Worm (Caenorhabditis elegans): ENCODE data around the gene idpp-12.
A peak's percentile ranks its signal among the peaks of the same experiment; 100 is the strongest.

The idpp-12 gene

ce11 chrIV:3291977-3292561 is 11.7 kb upstream of the idpp-12 start, which contains the start of gene W08E12.8:
Gene W08E12.8, plus strand, starts transcription at chrIV:3292371.
- TF ChIP-seq F57A8.1 (GFP tag; optimal IDR thresholded peaks at IDR 0.05): no peak
- TF ChIP-seq F52B5.7 (tag; optimal IDR thresholded peaks at IDR 0.05): no peak
- TF ChIP-seq hlh-26 (GFP tag; conservative IDR thresholded peaks at IDR 0.05): no peak
- no peak for TF ChIP-seq tbp1 (GFP tag; optimal IDR thresholded peaks at IDR 0.05)
- peak; percentile 78; the same call in 1 of the 2 replicates for TF ChIP-seq egrh-3 (GFP tag; IDR thresholded peaks at IDR 0.05)
- peak; percentile 72; the same call in 1 of the 2 replicates for TF ChIP-seq zfh-2 (GFP tag; conservative IDR thresholded peaks at IDR 0.05)
- no peak for TF ChIP-seq nfyb-1 (GFP tag; IDR thresholded peaks at IDR 0.05)
- TF ChIP-seq nhr-120 (GFP tag; IDR thresholded peaks at IDR 0.05): no peak
- no peak for TF ChIP-seq K12H6.12 (tag; optimal IDR thresholded peaks at IDR 0.05)
- TF ChIP-seq F49E8.2 (tag; optimal IDR thresholded peaks at IDR 0.05; ENCODE audit: insufficient read depth): no peak
- no peak for TF ChIP-seq ceh-79 (tag; optimal IDR thresholded peaks at IDR 0.05)
- TF ChIP-seq cebp-1 (GFP tag; IDR thresholded peaks at IDR 0.05): no peak
- no peak for TF ChIP-seq cebp-1 (tag; optimal IDR thresholded peaks at IDR 0.05)
- no peak for TF ChIP-seq Y79H2A.3 (GFP tag; conservative IDR thresholded peaks at IDR 0.05)
- TF ChIP-seq let-607 (tag; optimal IDR thresholded peaks at IDR 0.05): no peak

DNA sequence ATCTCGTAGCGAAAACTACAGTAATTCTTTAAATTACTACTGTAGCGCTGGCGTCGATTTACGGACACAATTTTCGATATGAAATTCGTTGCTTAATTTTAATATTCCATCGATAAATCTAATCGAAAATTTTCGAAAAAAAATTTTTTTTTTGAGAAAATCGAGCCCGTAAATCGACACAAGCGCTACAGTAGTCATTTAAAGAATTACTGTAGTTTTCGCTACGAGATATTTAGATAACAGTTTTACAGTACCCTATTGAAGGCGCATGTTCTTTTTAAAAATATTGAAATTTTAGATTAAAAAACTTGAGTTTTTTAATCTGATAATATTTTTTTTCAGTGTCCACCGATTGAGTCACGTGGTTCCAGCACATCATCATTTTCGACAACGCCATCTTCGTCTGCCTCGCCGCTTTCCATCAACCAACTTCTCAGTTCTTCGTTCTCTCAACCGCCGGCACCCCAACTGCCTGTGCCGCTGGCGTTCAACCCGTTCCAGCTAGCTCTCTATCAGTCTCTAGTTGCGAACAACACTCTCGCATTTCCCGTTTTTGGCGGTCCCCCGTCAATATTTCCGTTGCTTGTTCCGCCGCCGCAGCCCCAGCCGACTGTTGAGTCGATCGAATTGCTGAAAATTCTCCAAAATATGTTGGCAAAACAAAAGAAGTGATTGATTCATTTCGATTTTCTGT is 9.8 kb upstream of the idpp-12 start:
- TF ChIP-seq lsl-1 (GFP tag; optimal IDR thresholded peaks at IDR 0.05) (peak; percentile 86), lin-26 (GFP tag; IDR thresholded peaks at IDR 0.05) (0 out of 2 replicates have a peak, but pooled peaks have one; percentile 56), pbrm-1 (GFP tag; IDR thresholded peaks at IDR 0.05) (no peak), madf-6 (GFP tag; IDR thresholded peaks at IDR 0.05) (peak; percentile 50; the same call in 1 of the 2 replicates), ceh-58 (GFP tag; IDR thresholded peaks at IDR 0.05) (no peak), athp-1 (tag; optimal IDR thresholded peaks at IDR 0.05) (no peak), zfh-2 (GFP tag; conservative IDR thresholded peaks at IDR 0.05) (peak; percentile 61; the same call in 1 of the 2 replicates), rpc-1 (optimal IDR thresholded peaks at IDR 0.05) (no peak), rpc-1 (tag; optimal IDR thresholded peaks at IDR 0.05) (no peak), egl-44 (GFP tag; IDR thresholded peaks at IDR 0.05) (no peak), F33H1.4 (GFP tag; IDR thresholded peaks at IDR 0.05) (peak; percentile 61), F57C9.4 (tag; optimal IDR thresholded peaks at IDR 0.05) (no peak), somi-1 (GFP tag; optimal IDR thresholded peaks at IDR 0.05) (no peak), ekl-4 (GFP tag; IDR thresholded peaks at IDR 0.05) (peak; percentile 40; the same call in 1 of the 2 replicates), let-607 (tag; optimal IDR thresholded peaks at IDR 0.05) (no peak), xnd-1 (tag; optimal IDR thresholded peaks at IDR 0.05) (peak; percentile 8)

- TF ChIP-seq ets-4 (GFP tag; optimal IDR thresholded peaks at IDR 0.05): no peak
- peak; percentile 91 for TF ChIP-seq pbrm-1 (GFP tag; IDR thresholded peaks at IDR 0.05)
- peak; percentile 94 for TF ChIP-seq efl-1 (GFP tag; optimal IDR thresholded peaks at IDR 0.05)
- no peak for TF ChIP-seq chd-7 (tag; optimal IDR thresholded peaks at IDR 0.05)
- TF ChIP-seq aptf-3 (GFP tag; IDR thresholded peaks at IDR 0.05): no peak
- TF ChIP-seq zfh-2 (GFP tag; conservative IDR thresholded peaks at IDR 0.05): no peak
- no peak for TF ChIP-seq nhr-120 (GFP tag; IDR thresholded peaks at IDR 0.05)
- TF ChIP-seq F57A8.1 (GFP tag; optimal IDR thresholded peaks at IDR 0.05): no peak
- peak; percentile 73 for TF ChIP-seq tbp1 (GFP tag; optimal IDR thresholded peaks at IDR 0.05)
- TF ChIP-seq ccch-3 (GFP tag; optimal IDR thresholded peaks at IDR 0.05): no peak
- peak; percentile 94 for TF ChIP-seq madf-6 (GFP tag; IDR thresholded peaks at IDR 0.05)
- peak; percentile 81; the same call in 1 of the 2 replicates for TF ChIP-seq Y53G8AR.9 (GFP tag; conservative IDR thresholded peaks at IDR 0.05)
- peak; percentile 87 for TF ChIP-seq lin-40 (tag; optimal IDR thresholded peaks at IDR 0.05)
- TF ChIP-seq rec-8 (tag; optimal IDR thresholded peaks at IDR 0.05): peak; percentile 32 to 36
- peak; percentile 92 for TF ChIP-seq tlf-1 (GFP tag; optimal IDR thresholded peaks at IDR 0.05)
- peak; percentile 99 for TF ChIP-seq attf-5 (GFP tag; optimal IDR thresholded peaks at IDR 0.05)
- TF ChIP-seq ztf-28 (GFP tag; IDR thresholded peaks at IDR 0.05): peak; percentile 85
- TF ChIP-seq xnd-1 (tag; optimal IDR thresholded peaks at IDR 0.05): peak; percentile 61
- no peak for TF ChIP-seq ceh-79 (tag; optimal IDR thresholded peaks at IDR 0.05)
- peak; percentile 89 for TF ChIP-seq rcor-1 (GFP tag; IDR thresholded peaks at IDR 0.05)
- no peak for TF ChIP-seq tbx-9 (tag; optimal IDR thresholded peaks at IDR 0.05; ENCODE audit: borderline replicate concordance)
- TF ChIP-seq egl-44 (GFP tag; IDR thresholded peaks at IDR 0.05): no peak
- peak; percentile 94 for TF ChIP-seq F49E8.2 (tag; optimal IDR thresholded peaks at IDR 0.05; ENCODE audit: insufficient read depth)
These were observed 9.1 kb upstream of the idpp-12 start, which contains the start of gene W08E12.7 for ce11 chrIV:3294553-3295185. Gene W08E12.7, plus strand, starts transcription at chrIV:3295135.
